Worm (Caenorhabditis elegans) whole organism, young adult: Measurements from ENCODE around the gene npl-10.

ENCODE experiments used
- ama-1 ChIP-seq, 3 experiments: fragments of 150-350 bp in 1 of 3; sonication (generic microtip) in 2 of 3; optimal IDR thresholded peaks; 2 replicates each; lab custom pipeline; 2014 to 2018; ENCODE audit warnings: missing biosample characterization in 2 of 3, missing genetic modification characterization in 2 of 3, missing genetic modification reagents in 2 of 3
- aptf-3 ChIP-seq: fragments of 200-800 bp; sonication (Bioruptor generic); IDR thresholded peaks from 2 replicates; pipeline ENCODE4 v1.3.6; 2022; ENCODE audit warnings: missing genetic modification characterization, missing compliant biosample characterization
- fkh-3 ChIP-seq: sonication (generic microtip); optimal IDR thresholded peaks from 2 replicates; lab custom pipeline; 2016; ENCODE audit warnings: mild to moderate bottlenecking, missing genetic modification characterization, missing compliant biosample characterization
- lag-1 ChIP-seq: fragments of 200-800 bp; sonication (Bioruptor generic); IDR thresholded peaks from 2 replicates; pipeline ENCODE4 v1.3.6; 2022; ENCODE audit warnings: missing genetic modification reagents, missing genetic modification characterization, missing compliant biosample characterization
- lin-35 ChIP-seq, 3 experiments: fragments of 150-350 bp in 2 of 3; sonication (generic microtip) in 1 of 3; optimal IDR thresholded peaks; 2 replicates each; lab custom pipeline; 2014 to 2018; ENCODE audit warnings: missing biosample characterization in 3 of 3, missing genetic modification characterization in 3 of 3, missing genetic modification reagents in 3 of 3
- lsl-1 ChIP-seq: fragments of 200-800 bp; sonication (Bioruptor generic); optimal IDR thresholded peaks from 2 replicates; lab custom pipeline; 2018; ENCODE audit warnings: mild to moderate bottlenecking, missing genetic modification characterization, moderate library complexity, missing compliant biosample characterization
- pha-4 ChIP-seq: fragments of 150-350 bp; sonication (generic microtip); optimal IDR thresholded peaks from 2 replicates; lab custom pipeline; 2014; ENCODE audit warnings: missing biosample characterization, missing genetic modification reagents, missing genetic modification characterization
- snpc-4 ChIP-seq, 5 experiments: fragments of 150-350 bp in 1 of 5; sonication (generic microtip) in 4 of 5; optimal IDR thresholded peaks; 2 replicates each; lab custom pipeline; 2014 to 2018; ENCODE audit warnings: missing genetic modification characterization in 5 of 5, missing biosample characterization in 3 of 5, antibody characterized with exemption in 2 of 5, mild to moderate bottlenecking in 2 of 5, missing compliant biosample characterization in 2 of 5, missing genotype in 2 of 5, moderate library complexity in 2 of 5, missing genetic modification reagents in 1 of 5
- tlf-1 ChIP-seq: fragments of 200-800 bp; sonication (Bioruptor generic); optimal IDR thresholded peaks from 2 replicates; lab custom pipeline; 2018; ENCODE audit warnings: mild to moderate bottlenecking, missing genetic modification characterization, missing compliant biosample characterization
- unc-62 ChIP-seq: fragments of 150-350 bp; optimal IDR thresholded peaks from 2 replicates; lab custom pipeline; 2014; ENCODE audit warnings: missing biosample characterization, missing genetic modification reagents, missing genetic modification characterization
- ztf-25 ChIP-seq: fragments of 200-800 bp; sonication (Bioruptor generic); IDR thresholded peaks from 2 replicates; pipeline ENCODE4 v1.3.6; 2022; ENCODE audit warnings: missing genetic modification reagents, missing genetic modification characterization, missing compliant biosample characterization
- ztf-26 ChIP-seq: sonication (generic microtip); optimal IDR thresholded peaks from 2 replicates; lab custom pipeline; 2017; ENCODE audit warnings: missing genetic modification characterization, missing compliant biosample characterization

ce11 chrIII:3926116-3926515 is 9.6 kb downstream of the npl-10 start, which contains the start of gene ZK1058.9:
- no peak for TF ChIP-seq ama-1 (optimal IDR thresholded peaks at IDR 0.05; lab: Kevin White, UChicago)
- TF ChIP-seq ama-1 (GFP tag; optimal IDR thresholded peaks at IDR 0.05; lab: Kevin White, UChicago): no peak
- no peak for TF ChIP-seq fkh-3 (tag; lab: Kevin White, UChicago)
- no peak for TF ChIP-seq unc-62 (GFP tag; lab: Kevin White, UChicago)
- TF ChIP-seq pha-4: no peak
- no peak for TF ChIP-seq lin-35 (GFP tag; optimal IDR thresholded peaks at IDR 0.05; lab: Kevin White, UChicago)
- TF ChIP-seq lag-1 (GFP tag; lab: Robert Waterston, UW): no peak
- no peak for TF ChIP-seq aptf-3 (GFP tag; lab: Robert Waterston, UW)
- TF ChIP-seq ztf-26 (tag; lab: Kevin White, UChicago): no peak
- TF ChIP-seq snpc-4 (GFP tag; optimal IDR thresholded peaks at IDR 0.05; lab: Kevin White, UChicago): no peak
- no peak for TF ChIP-seq snpc-4 (tag; optimal IDR thresholded peaks at IDR 0.05; lab: Kevin White, UChicago)
- TF ChIP-seq ztf-25: no peak
- TF ChIP-seq tlf-1 (GFP tag; lab: Kevin White, UChicago): no peak
- no peak for TF ChIP-seq lsl-1 (GFP tag; lab: Kevin White, UChicago)
